Worm (Caenorhabditis elegans) whole organism, L2 larva: ENCODE results near the gene abt-4.

Source experiments
- F13H6.1 ChIP-seq: sonication (generic microtip); optimal IDR thresholded peaks from 2 replicates; lab custom pipeline; 2016; ENCODE audit warnings: missing genetic modification characterization, missing compliant biosample characterization
- ceh-82 ChIP-seq: fragments of 150-350 bp; optimal IDR thresholded peaks from 2 replicates; lab custom pipeline; 2014; ENCODE audit warnings: missing biosample characterization, missing genetic modification characterization
- dmd-4 ChIP-seq: sonication (generic microtip); optimal IDR thresholded peaks from 2 replicates; lab custom pipeline; 2017; ENCODE audit warnings: missing biosample characterization, missing genetic modification characterization
- fos-1 ChIP-seq: fragments of 150-350 bp; optimal IDR thresholded peaks from 2 replicates; lab custom pipeline; 2014; ENCODE audit warnings: missing biosample characterization, missing genetic modification characterization
- lsy-2 ChIP-seq, 2 experiments: fragments of 150-350 bp in 1 of 2; sonication (generic microtip) in 1 of 2; optimal IDR thresholded peaks; 2 replicates each; lab custom pipeline; 2014 to 2017; ENCODE audit warnings: missing biosample characterization in 2 of 2, missing genetic modification characterization in 2 of 2
- unc-39 ChIP-seq: fragments of 150-350 bp; optimal IDR thresholded peaks from 2 replicates; lab custom pipeline; 2014; ENCODE audit warnings: missing biosample characterization, missing genetic modification characterization
- zag-1 ChIP-seq: fragments of 150-350 bp; optimal IDR thresholded peaks from 2 replicates; lab custom pipeline; 2014; ENCODE audit warnings: missing biosample characterization, missing genetic modification characterization

- TF ChIP-seq ceh-82 (tag; lab: Kevin White, UChicago) (no peak), F13H6.1 (tag; lab: Kevin White, UChicago) (no peak), dmd-4 (tag; lab: Kevin White, UChicago) (no peak), zag-1 (no peak), unc-39 (tag; lab: Kevin White, UChicago) (no peak), fos-1 (no peak), lsy-2 (tag; optimal IDR thresholded peaks at IDR 0.05; lab: Kevin White, UChicago) (no peak)
Measured at ce11 chrV:380186-380585, 49.7 kb upstream of the abt-4 start, which contains the start of gene mltn-8.
